Worm (Caenorhabditis elegans) whole organism, young adult: ENCODE data around the gene sri-47.
"Not testable (repeated sequence)": the region's sequence is repeated elsewhere in the genome, so short reads cannot be mapped to it uniquely, and the experiment has no call there.

Source experiments
- B0261.1 ChIP-seq: sonication (generic microtip); optimal IDR thresholded peaks from 2 replicates; lab custom pipeline; 2016; ENCODE audit warnings: mild to moderate bottlenecking, missing genetic modification characterization, moderate library complexity, missing compliant biosample characterization
- B0336.3 ChIP-seq: fragments of 200-800 bp; sonication (Bioruptor generic); IDR thresholded peaks from 2 replicates; pipeline ENCODE4 v1.3.6; 2022; ENCODE audit warnings: missing genetic modification characterization, missing compliant biosample characterization
- C17E4.6 ChIP-seq: fragments of 200-800 bp; sonication (Bioruptor generic); IDR thresholded peaks from 2 replicates; pipeline ENCODE4 v1.3.6; 2022; ENCODE audit warnings: missing genetic modification reagents, missing genetic modification characterization, missing compliant biosample characterization
- F57C9.4 ChIP-seq: sonication (generic microtip); optimal IDR thresholded peaks from 2 replicates; lab custom pipeline; 2017; ENCODE audit warnings: mild to moderate bottlenecking, missing genetic modification characterization, missing compliant biosample characterization
- akir-1 ChIP-seq: fragments of 200-800 bp; sonication (Bioruptor generic); optimal IDR thresholded peaks from 2 replicates; lab custom pipeline; 2018; ENCODE audit warnings: mild to moderate bottlenecking, missing genetic modification characterization, moderate library complexity, missing compliant biosample characterization
- ama-1 ChIP-seq, 3 experiments: fragments of 150-350 bp in 1 of 3; sonication (generic microtip) in 2 of 3; optimal IDR thresholded peaks; 2 replicates each; lab custom pipeline; 2014 to 2018; ENCODE audit warnings: missing biosample characterization in 2 of 3, missing genetic modification characterization in 2 of 3, missing genetic modification reagents in 2 of 3
- dpff-1 ChIP-seq: sonication (generic microtip); optimal IDR thresholded peaks from 2 replicates; lab custom pipeline; 2017; ENCODE audit warnings: mild to moderate bottlenecking, missing genetic modification characterization, missing compliant biosample characterization
- ekl-4 ChIP-seq: fragments of 200-800 bp; sonication (Bioruptor generic); IDR thresholded peaks from 2 replicates; pipeline ENCODE4 v1.3.6; 2022; ENCODE audit warnings: missing genetic modification reagents, missing genetic modification characterization, missing compliant biosample characterization
- fkh-3 ChIP-seq: sonication (generic microtip); optimal IDR thresholded peaks from 2 replicates; lab custom pipeline; 2016; ENCODE audit warnings: mild to moderate bottlenecking, missing genetic modification characterization, missing compliant biosample characterization
- gei-17 ChIP-seq: fragments of 200-800 bp; sonication (Bioruptor generic); optimal IDR thresholded peaks from 2 replicates; lab custom pipeline; 2018; ENCODE audit warnings: mild to moderate bottlenecking, missing genetic modification characterization, missing compliant biosample characterization
- madf-8 ChIP-seq: fragments of 200-800 bp; sonication (Bioruptor generic); conservative IDR thresholded peaks from 2 replicates; pipeline ENCODE4 v1.3.6; 2022; ENCODE audit warnings: missing genetic modification reagents, missing genetic modification characterization, missing compliant biosample characterization
- pha-4 ChIP-seq: fragments of 150-350 bp; sonication (generic microtip); optimal IDR thresholded peaks from 2 replicates; lab custom pipeline; 2014; ENCODE audit warnings: missing biosample characterization, missing genetic modification reagents, missing genetic modification characterization

DNA sequence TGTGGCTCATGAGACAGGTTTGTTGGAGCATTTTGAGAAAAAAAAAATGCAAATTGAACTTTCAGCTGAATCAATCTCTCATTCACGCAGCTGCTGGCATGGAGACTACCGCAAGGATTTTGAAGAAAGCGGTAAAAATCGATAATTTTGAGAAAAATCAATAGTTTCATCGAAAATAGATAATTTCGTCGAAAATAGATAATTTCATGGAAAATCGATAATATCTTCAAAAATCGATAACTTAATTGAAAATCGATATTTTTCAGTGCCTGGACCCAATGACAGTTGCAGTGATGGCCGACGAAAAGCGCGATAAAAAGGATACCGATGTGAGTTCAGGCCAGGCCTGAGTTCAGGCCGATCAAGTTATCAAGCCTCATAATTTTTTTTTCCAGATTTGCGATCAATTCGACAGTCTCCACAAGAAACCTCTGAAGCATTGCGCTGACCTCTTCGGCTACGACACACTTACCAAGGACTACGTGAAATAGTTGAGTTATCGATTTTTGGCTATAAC is 33.7 kb upstream of the sri-47 start, which contains the start of gene D2062.4:
- not testable (repeated sequence) for TF ChIP-seq madf-8; ekl-4 (GFP tag; lab: Robert Waterston, UW); akir-1 (GFP tag; lab: Kevin White, UChicago); C17E4.6 (GFP tag; lab: Robert Waterston, UW); fkh-3; B0336.3; dpff-1 (tag; lab: Kevin White, UChicago); F57C9.4 (tag; lab: Kevin White, UChicago); pha-4 (tag; lab: Kevin White, UChicago); gei-17; B0261.1 (tag; lab: Kevin White, UChicago); ama-1 (optimal IDR thresholded peaks at IDR 0.05; lab: Kevin White, UChicago); ama-1 (GFP tag; optimal IDR thresholded peaks at IDR 0.05; lab: Kevin White, UChicago)
